Fruit fly (Drosophila melanogaster): ENCODE results near the gene GstZ2.

GstZ2 gene

DNA sequence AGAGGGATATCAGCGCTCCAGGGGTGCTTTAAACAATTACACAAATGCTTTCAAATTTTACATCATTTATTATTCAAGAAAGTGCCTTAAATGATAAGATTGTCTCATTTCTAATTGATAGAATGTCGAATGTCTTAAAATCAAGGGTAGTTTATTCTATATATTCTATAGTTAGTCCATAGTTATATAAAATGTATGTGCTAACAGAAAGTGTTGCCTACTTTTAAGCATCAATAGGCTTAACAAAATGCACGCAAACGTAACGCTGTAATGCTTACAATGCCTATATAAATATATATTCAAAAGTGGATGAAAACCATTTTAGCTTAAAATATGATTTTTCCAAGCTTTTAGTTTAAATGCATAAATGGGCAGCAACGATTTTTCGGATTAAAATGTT, 27.5 kb upstream of the GstZ2 start (continued):
- TF ChIP-seq dmrt99B (tag; optimal IDR thresholded peaks at IDR 0.05) (peak; percentile 4), cad (GFP tag; optimal IDR thresholded peaks at IDR 0.05) (no peak), Hsf (GFP tag; optimal IDR thresholded peaks at IDR 0.05) (no peak), pita (GFP tag; optimal IDR thresholded peaks at IDR 0.05) (no peak), Poxn (GFP tag; IDR thresholded peaks at IDR 0.05) (no peak), CG7556 (GFP tag; optimal IDR thresholded peaks at IDR 0.05) (peak; percentile 57), rib (GFP tag; IDR thresholded peaks at IDR 0.05) (no peak), CG15269 (tag; optimal IDR thresholded peaks at IDR 0.05) (peak; percentile 10), CG15073 (GFP tag; optimal IDR thresholded peaks at IDR 0.05) (no peak), Atf-2 (GFP tag; optimal IDR thresholded peaks at IDR 0.05) (no peak)

DNA sequence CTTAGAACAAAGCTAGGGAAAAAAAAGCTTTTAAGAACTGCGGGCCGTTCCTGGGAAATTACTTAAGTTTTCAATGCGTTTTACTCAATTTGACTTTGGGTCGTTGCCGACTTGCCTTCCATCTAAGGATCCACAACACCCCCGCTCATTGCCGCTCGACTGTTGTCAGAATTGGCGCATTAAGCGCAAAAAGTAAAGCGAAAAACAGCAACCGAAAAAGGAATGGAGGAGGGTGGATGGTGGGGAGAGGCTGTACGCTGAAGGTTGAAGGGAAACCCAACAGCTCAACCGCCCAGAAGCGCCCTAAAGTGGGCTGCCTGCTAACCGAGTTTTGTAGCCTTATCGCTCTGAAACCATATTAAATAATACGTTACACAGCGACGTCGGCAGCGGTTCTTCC, 27.1 kb upstream of the GstZ2 start:
- TF ChIP-seq amos (GFP tag; IDR thresholded peaks at IDR 0.05; ENCODE audit: partially characterized antibody) (no peak), CG18476 (GFP tag; optimal IDR thresholded peaks at IDR 0.05) (no peak), CG9437 (GFP tag; optimal IDR thresholded peaks at IDR 0.05) (no peak), CG16779 (GFP tag; IDR thresholded peaks at IDR 0.05) (0 out of 2 replicates have a peak, but pooled peaks have one; percentile 3), crol (GFP tag; IDR thresholded peaks at IDR 0.05) (peak; percentile 51), Hey (tag; optimal IDR thresholded peaks at IDR 0.05) (no peak), CG7928 (GFP tag; optimal IDR thresholded peaks at IDR 0.05) (no peak), CG34224 (GFP tag; IDR thresholded peaks at IDR 0.05; ENCODE audit: partially characterized antibody) (no peak), CrebB (tag; optimal IDR thresholded peaks at IDR 0.05) (no peak), CG32772 (GFP tag; IDR thresholded peaks at IDR 0.05) (no peak), CG32532 (GFP tag; IDR thresholded peaks at IDR 0.05) (0 out of 2 replicates have a peak, but pooled peaks have one; percentile 33), CG1647 (GFP tag; optimal IDR thresholded peaks at IDR 0.05) (no peak), dysf (GFP tag; IDR thresholded peaks at IDR 0.05) (no peak), Rfx (GFP tag; IDR thresholded peaks at IDR 0.05) (peak; percentile 24; the same call in 1 of the 2 replicates), abd-A (tag; optimal IDR thresholded peaks at IDR 0.05) (peak; percentile 88)

DNA sequence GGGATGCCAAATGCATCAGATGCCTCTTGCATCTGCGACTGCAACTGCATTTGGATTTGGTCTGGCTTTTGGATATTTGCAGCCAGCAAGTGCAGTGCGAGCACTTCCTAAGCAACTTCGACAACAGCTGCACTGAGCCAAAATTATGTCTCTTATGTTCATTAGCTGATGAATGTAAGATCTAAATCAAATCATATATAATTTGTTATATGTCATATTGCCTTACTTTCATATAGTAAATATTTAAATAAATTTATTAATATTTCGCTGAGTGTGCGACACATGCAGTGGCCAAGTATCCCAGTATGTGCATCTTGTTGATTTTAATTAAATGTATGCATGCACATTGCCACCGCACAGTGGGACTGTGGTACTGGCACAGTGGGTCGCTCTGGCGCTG, 19.9 kb upstream of the GstZ2 start:
- TF ChIP-seq CG13287 (GFP tag; IDR thresholded peaks at IDR 0.05; ENCODE audit: partially characterized antibody) (no peak), Drgx (GFP tag; IDR thresholded peaks at IDR 0.05) (peak; percentile 80), CG15696 (tag; optimal IDR thresholded peaks at IDR 0.05) (no peak), CG33213 (GFP tag; optimal IDR thresholded peaks at IDR 0.05) (no peak), Hr3 (GFP tag; optimal IDR thresholded peaks at IDR 0.05) (peak; percentile 1), Hand (GFP tag; optimal IDR thresholded peaks at IDR 0.05) (no peak), sisA (GFP tag; IDR thresholded peaks at IDR 0.05) (no peak), hb (GFP tag; IDR thresholded peaks at IDR 0.05; ENCODE audit: partially characterized antibody) (no peak), CG34224 (GFP tag; IDR thresholded peaks at IDR 0.05; ENCODE audit: partially characterized antibody) (no peak), HLHmδ (GFP tag; optimal IDR thresholded peaks at IDR 0.05) (no peak), CG13296 (GFP tag; optimal IDR thresholded peaks at IDR 0.05) (no peak), CG4820 (GFP tag; optimal IDR thresholded peaks at IDR 0.05) (no peak), Atf6 (GFP tag; IDR thresholded peaks at IDR 0.05) (no peak), zfh1 (GFP tag; IDR thresholded peaks at IDR 0.05) (no peak), fd102C (GFP tag; optimal IDR thresholded peaks at IDR 0.05) (no peak), CG10959 (GFP tag; IDR thresholded peaks at IDR 0.05) (no peak), Camta (GFP tag; optimal IDR thresholded peaks at IDR 0.05) (no peak), Med (GFP tag) (peak; percentile 41), trem (tag; optimal IDR thresholded peaks at IDR 0.05) (no peak), jumu (GFP tag; optimal IDR thresholded peaks at IDR 0.05) (no peak), CG3281 (GFP tag; optimal IDR thresholded peaks at IDR 0.05) (no peak), slou (GFP tag; optimal IDR thresholded peaks at IDR 0.05) (no peak), CG14710 (tag; optimal IDR thresholded peaks at IDR 0.05) (no peak), dmrt99B (tag; optimal IDR thresholded peaks at IDR 0.05) (peak; percentile 12), Bteb2 (GFP tag; optimal IDR thresholded peaks at IDR 0.05) (no peak), NFAT (GFP tag; IDR thresholded peaks at IDR 0.05) (no peak), Blimp-1 (GFP tag; optimal IDR thresholded peaks at IDR 0.05) (peak; percentile 9)
